Worm (Caenorhabditis elegans): ENCODE data around the gene npr-38.

Gene npr-38

DNA sequence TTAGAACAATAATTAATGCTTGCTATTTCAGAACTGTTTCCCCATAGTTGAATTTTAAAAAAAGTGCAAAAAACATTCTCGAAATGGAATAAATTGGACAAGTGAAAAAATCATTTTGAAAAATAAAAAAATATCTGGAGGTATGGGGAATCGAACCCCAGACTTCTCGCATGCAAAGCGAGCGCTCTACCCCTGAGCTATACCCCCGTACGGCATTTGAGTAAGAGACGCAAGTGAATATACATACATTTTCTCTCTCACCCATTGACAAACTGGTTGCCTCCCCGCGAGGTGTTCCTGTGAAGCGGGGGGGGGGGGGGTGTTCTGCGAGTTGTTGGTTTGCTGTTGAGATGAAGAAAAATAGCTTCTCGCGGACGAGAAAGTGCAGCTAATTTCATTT lies 19.3 kb upstream of the npr-38 start (continued):
- TF ChIP-seq hlh-8 (tag; optimal IDR thresholded peaks at IDR 0.05) (peak; percentile 65), elt-2 (tag; optimal IDR thresholded peaks at IDR 0.05) (peak; percentile 95), zip-5 (tag; optimal IDR thresholded peaks at IDR 0.05) (peak; percentile 69), fkh-10 (GFP tag; optimal IDR thresholded peaks at IDR 0.05) (no peak), ama-1 (optimal IDR thresholded peaks at IDR 0.05) (no peak), C38D4.7 (GFP tag; optimal IDR thresholded peaks at IDR 0.05) (peak; percentile 89), pha-2 (tag; optimal IDR thresholded peaks at IDR 0.05) (peak; percentile 76), ceh-6 (GFP tag; optimal IDR thresholded peaks at IDR 0.05) (peak; percentile 87), K02D7.2 (tag; optimal IDR thresholded peaks at IDR 0.05) (peak; percentile 91), hlh-6 (tag; optimal IDR thresholded peaks at IDR 0.05) (peak; percentile 93), ceh-34 (tag; optimal IDR thresholded peaks at IDR 0.05) (peak; percentile 90), fkh-6 (tag; optimal IDR thresholded peaks at IDR 0.05) (peak; percentile 88), sox-2 (GFP tag; IDR thresholded peaks at IDR 0.05) (peak; percentile 89), npax-4 (tag; optimal IDR thresholded peaks at IDR 0.05) (peak; percentile 81), hlh-15 (tag; optimal IDR thresholded peaks at IDR 0.05) (peak; percentile 88), mec-3 (tag; optimal IDR thresholded peaks at IDR 0.05; ENCODE audit: borderline replicate concordance) (no peak), unc-55 (GFP tag; optimal IDR thresholded peaks at IDR 0.05) (no peak), pax-1 (tag; optimal IDR thresholded peaks at IDR 0.05) (no peak), nhr-11 (tag; optimal IDR thresholded peaks at IDR 0.05) (no peak), ceh-48 (tag; optimal IDR thresholded peaks at IDR 0.05) (peak; percentile 80), eyg-1 (tag; optimal IDR thresholded peaks at IDR 0.05) (peak; percentile 93), pat-9 (tag; optimal IDR thresholded peaks at IDR 0.05) (peak; percentile 91), unc-42 (tag; optimal IDR thresholded peaks at IDR 0.05) (peak; percentile 51), nfya-1 (tag; optimal IDR thresholded peaks at IDR 0.05) (peak; percentile 56)

- no peak for TF ChIP-seq pqm-1 (tag; optimal IDR thresholded peaks at IDR 0.05)
- no peak for TF ChIP-seq ceh-30 (tag; optimal IDR thresholded peaks at IDR 0.05)
- no peak for TF ChIP-seq hlh-30 (tag; optimal IDR thresholded peaks at IDR 0.05; ENCODE audit: insufficient read depth)
- no peak for TF ChIP-seq che-1 (tag; optimal IDR thresholded peaks at IDR 0.05)
These were observed 18.7 kb upstream of the npr-38 start, which contains the start of gene mom-1 for ce11 chrX:6292812-6293211. Gene mom-1 (plus strand): TSS chrX:6293112.

DNA sequence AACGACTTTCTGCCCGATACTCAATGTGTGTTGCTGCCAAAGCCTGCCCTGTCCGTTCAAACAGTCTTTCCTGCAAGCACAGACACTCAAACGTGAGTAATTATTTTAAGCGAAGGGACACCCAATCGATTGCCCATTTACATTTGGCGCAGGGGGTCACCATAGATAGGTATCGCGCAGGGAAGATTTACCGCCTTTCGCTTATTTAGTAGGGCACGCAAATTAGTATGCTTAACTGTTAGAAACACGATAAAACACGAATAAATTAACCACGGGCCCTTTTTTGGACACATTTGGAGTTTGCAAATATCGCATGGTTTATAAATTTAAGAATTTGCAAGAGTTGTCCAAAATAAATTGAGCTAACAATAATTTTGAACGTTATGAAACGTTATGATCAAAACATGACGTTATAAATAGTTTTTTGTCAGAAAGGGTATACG lies 15.1 kb upstream of the npr-38 start:
- TF ChIP-seq nhr-232 (tag; optimal IDR thresholded peaks at IDR 0.05) (no peak), ceh-6 (GFP tag; optimal IDR thresholded peaks at IDR 0.05) (peak; percentile 66), sox-2 (GFP tag; IDR thresholded peaks at IDR 0.05) (peak; percentile 64), ceh-34 (tag; optimal IDR thresholded peaks at IDR 0.05) (peak; percentile 93), ceh-2 (tag; optimal IDR thresholded peaks at IDR 0.05) (peak; percentile 93), ceh-18 (tag; optimal IDR thresholded peaks at IDR 0.05) (peak; percentile 100), dmd-4 (tag; optimal IDR thresholded peaks at IDR 0.05; ENCODE audit: borderline replicate concordance) (peak; percentile 78), ets-4 (tag; optimal IDR thresholded peaks at IDR 0.05) (peak; percentile 80), ahr-1 (tag; optimal IDR thresholded peaks at IDR 0.05) (peak; percentile 61), ceh-24 (tag; optimal IDR thresholded peaks at IDR 0.05) (no peak), hlh-8 (tag; optimal IDR thresholded peaks at IDR 0.05) (peak; percentile 64), gmeb-2 (tag; optimal IDR thresholded peaks at IDR 0.05) (peak; percentile 48), C08G9.2 (tag; optimal IDR thresholded peaks at IDR 0.05) (peak; percentile 78), ceh-22 (tag; optimal IDR thresholded peaks at IDR 0.05) (peak; percentile 92), fkh-6 (tag; optimal IDR thresholded peaks at IDR 0.05) (peak; percentile 73), C38D4.7 (GFP tag; optimal IDR thresholded peaks at IDR 0.05) (peak; percentile 21), ceh-31 (tag; optimal IDR thresholded peaks at IDR 0.05) (peak; percentile 98), hlh-15 (tag; optimal IDR thresholded peaks at IDR 0.05) (peak; percentile 54), eyg-1 (tag; optimal IDR thresholded peaks at IDR 0.05) (peak; percentile 79), pha-4 (tag; optimal IDR thresholded peaks at IDR 0.05) (no peak), madf-2 (tag; optimal IDR thresholded peaks at IDR 0.05) (peak; percentile 83), pros-1 (tag; optimal IDR thresholded peaks at IDR 0.05) (peak; percentile 91), ceh-19 (GFP tag; optimal IDR thresholded peaks at IDR 0.05) (peak; percentile 52), unc-42 (tag; optimal IDR thresholded peaks at IDR 0.05) (peak; percentile 98), hlh-6 (tag; optimal IDR thresholded peaks at IDR 0.05) (peak; percentile 71), ceh-14 (tag; optimal IDR thresholded peaks at IDR 0.05) (peak; percentile 92), pha-2 (tag; optimal IDR thresholded peaks at IDR 0.05) (peak; percentile 6), ceh-48 (tag; optimal IDR thresholded peaks at IDR 0.05) (peak; percentile 97), ztf-16 (tag; optimal IDR thresholded peaks at IDR 0.05) (peak; percentile 97), ama-1 (optimal IDR thresholded peaks at IDR 0.05) (no peak), syd-9 (tag; optimal IDR thresholded peaks at IDR 0.05) (peak; percentile 70), fax-1 (tag; optimal IDR thresholded peaks at IDR 0.05) (peak; percentile 66), pag-3 (tag; optimal IDR thresholded peaks at IDR 0.05; ENCODE audit: borderline replicate concordance) (no peak), F13H6.1 (tag; optimal IDR thresholded peaks at IDR 0.05) (peak; percentile 73)
